Worm (Caenorhabditis elegans): Measurements from ENCODE around the gene T19D12.5.

Gene T19D12.5

ce11 chrII:6619007-6619406 lies 17.0 kb downstream of the T19D12.5 start:
- TF ChIP-seq fax-1 (tag; optimal IDR thresholded peaks at IDR 0.05) (no peak), pha-2 (tag; optimal IDR thresholded peaks at IDR 0.05) (no peak), gmeb-2 (tag; optimal IDR thresholded peaks at IDR 0.05) (no peak), ceh-45 (GFP tag; IDR thresholded peaks at IDR 0.05) (no peak), ceh-24 (tag; optimal IDR thresholded peaks at IDR 0.05) (no peak), hlh-30 (tag; optimal IDR thresholded peaks at IDR 0.05; ENCODE audit: insufficient read depth) (no peak), F13H6.1 (tag; optimal IDR thresholded peaks at IDR 0.05) (no peak), rnt-1 (tag; optimal IDR thresholded peaks at IDR 0.05) (no peak)

- TF ChIP-seq C38D4.7 (GFP tag; optimal IDR thresholded peaks at IDR 0.05) (no peak), hlh-6 (tag; optimal IDR thresholded peaks at IDR 0.05) (no peak), eyg-1 (tag; optimal IDR thresholded peaks at IDR 0.05) (no peak), K09A11.1 (tag; optimal IDR thresholded peaks at IDR 0.05; ENCODE audit: insufficient read depth) (no peak), C08G9.2 (tag; optimal IDR thresholded peaks at IDR 0.05) (no peak), sox-4 (tag; optimal IDR thresholded peaks at IDR 0.05) (no peak), ceh-24 (tag; optimal IDR thresholded peaks at IDR 0.05) (no peak), odd-2 (tag; optimal IDR thresholded peaks at IDR 0.05) (no peak), rnt-1 (tag; optimal IDR thresholded peaks at IDR 0.05) (no peak), ceh-14 (tag; optimal IDR thresholded peaks at IDR 0.05) (no peak), pros-1 (tag; optimal IDR thresholded peaks at IDR 0.05) (no peak)
Measured at ce11 chrII:6616770-6617169, 19.3 kb downstream of the T19D12.5 start, which contains the start of gene klf-3. klf-3 (plus strand) TSS chrII:6616878.

DNA sequence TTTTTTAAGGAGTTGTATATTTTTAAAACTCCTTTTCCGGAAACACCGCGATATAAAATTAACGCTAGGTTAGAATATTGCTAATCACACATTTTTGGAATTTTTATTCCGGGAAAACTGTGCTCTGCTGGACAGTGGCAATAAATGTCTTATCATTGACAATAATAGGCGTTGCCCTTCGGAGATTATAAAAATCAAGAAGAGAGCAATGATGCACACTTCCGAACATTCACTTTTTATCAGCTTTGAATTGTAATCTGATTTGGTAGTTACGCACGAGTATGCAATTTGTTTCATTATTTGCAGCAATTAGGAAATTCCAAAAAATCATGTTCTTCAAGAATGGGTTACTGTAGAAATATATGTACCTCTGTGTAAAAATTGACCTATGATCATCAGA lies 19.9 kb downstream of the T19D12.5 start:
- TF ChIP-seq ceh-34 (tag; optimal IDR thresholded peaks at IDR 0.05) (no peak), hlh-8 (tag; optimal IDR thresholded peaks at IDR 0.05) (no peak), ahr-1 (tag; optimal IDR thresholded peaks at IDR 0.05) (no peak), nhr-11 (tag; optimal IDR thresholded peaks at IDR 0.05) (no peak), ceh-45 (GFP tag; IDR thresholded peaks at IDR 0.05) (no peak), madf-2 (tag; optimal IDR thresholded peaks at IDR 0.05) (no peak), sox-2 (GFP tag; IDR thresholded peaks at IDR 0.05) (no peak), fkh-6 (tag; optimal IDR thresholded peaks at IDR 0.05) (no peak), ceh-30 (tag; optimal IDR thresholded peaks at IDR 0.05) (no peak), pqm-1 (tag; optimal IDR thresholded peaks at IDR 0.05) (no peak), C38D4.7 (GFP tag; optimal IDR thresholded peaks at IDR 0.05) (no peak), C08G9.2 (tag; optimal IDR thresholded peaks at IDR 0.05) (no peak), pha-2 (tag; optimal IDR thresholded peaks at IDR 0.05) (no peak), ceh-24 (tag; optimal IDR thresholded peaks at IDR 0.05) (no peak), tbx-2 (tag; optimal IDR thresholded peaks at IDR 0.05) (no peak), ref-2 (tag; optimal IDR thresholded peaks at IDR 0.05) (no peak), ceh-48 (tag; optimal IDR thresholded peaks at IDR 0.05) (no peak), ets-4 (tag; optimal IDR thresholded peaks at IDR 0.05) (no peak), ama-1 (optimal IDR thresholded peaks at IDR 0.05) (no peak), fax-1 (tag; optimal IDR thresholded peaks at IDR 0.05) (no peak)

ce11 chrII:6615232-6616029 lies 20.6 kb downstream of the T19D12.5 start:
- TF ChIP-seq pag-3 (tag; optimal IDR thresholded peaks at IDR 0.05; ENCODE audit: borderline replicate concordance) (no peak), lim-6 (tag; optimal IDR thresholded peaks at IDR 0.05) (no peak), pha-2 (tag; optimal IDR thresholded peaks at IDR 0.05) (no peak), ceh-2 (tag; optimal IDR thresholded peaks at IDR 0.05) (no peak), nhr-232 (tag; optimal IDR thresholded peaks at IDR 0.05) (no peak), hlh-8 (tag; optimal IDR thresholded peaks at IDR 0.05) (no peak), pat-9 (tag; optimal IDR thresholded peaks at IDR 0.05) (no peak), dmd-4 (tag; optimal IDR thresholded peaks at IDR 0.05; ENCODE audit: borderline replicate concordance) (no peak), sdc-2 (tag; optimal IDR thresholded peaks at IDR 0.05) (no peak), ceh-14 (tag; optimal IDR thresholded peaks at IDR 0.05) (no peak), ahr-1 (tag; optimal IDR thresholded peaks at IDR 0.05) (no peak)
